Fruit fly (Drosophila melanogaster): ENCODE results near the gene mtTFB1.

DNA sequence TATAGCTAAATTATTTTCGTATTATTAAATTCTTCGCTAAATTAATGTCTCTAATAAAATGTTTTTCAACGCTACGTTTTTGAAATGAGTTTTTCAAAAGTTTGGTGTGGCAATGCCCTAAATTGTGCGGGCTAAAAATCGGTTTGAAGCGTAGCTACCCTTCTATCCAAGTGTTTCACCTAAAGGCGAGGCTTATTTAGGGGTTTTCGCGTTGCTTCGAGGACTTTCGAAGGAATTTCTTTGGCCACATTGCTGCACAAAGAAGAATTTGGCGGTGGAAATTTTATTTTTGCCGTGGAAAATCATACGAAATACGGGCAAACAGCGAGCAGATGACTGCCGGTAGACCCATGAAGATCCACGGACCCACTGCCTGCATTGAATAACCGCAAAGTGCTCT is 27.0 kb upstream of the mtTFB1 start, which contains the start of gene TfIIEalpha:
- no peak for TF ChIP-seq psq (optimal IDR thresholded peaks at IDR 0.05)
- no peak for TF ChIP-seq pan (optimal IDR thresholded peaks at IDR 0.05)
- TF ChIP-seq EcR (GFP tag; optimal IDR thresholded peaks at IDR 0.05) = no peak
- TF ChIP-seq usp (GFP tag; optimal IDR thresholded peaks at IDR 0.05) = no peak
- no peak for TF ChIP-seq CG8478 (optimal IDR thresholded peaks at IDR 0.05)
- no peak for TF ChIP-seq Dll (optimal IDR thresholded peaks at IDR 0.05)

Data from whole organism.